Worm (Caenorhabditis elegans) whole organism, L4/young adult: ENCODE data around the gene Y45F10B.9.

Source experiments
- W03F9.2 ChIP-seq: fragments of 150-350 bp; optimal IDR thresholded peaks from 2 replicates; lab custom pipeline; 2014; ENCODE audit warnings: missing biosample characterization, missing genetic modification characterization
- dao-5 ChIP-seq: sonication (generic microtip); optimal IDR thresholded peaks from 2 replicates; lab custom pipeline; 2016; ENCODE audit warnings: missing genotype, missing genetic modification characterization, moderate library complexity, missing compliant biosample characterization
- him-1 ChIP-seq: sonication (generic microtip); optimal IDR thresholded peaks from 2 replicates; lab custom pipeline; 2016; ENCODE audit warnings: missing genotype, missing genetic modification reagents, missing genetic modification characterization, missing compliant biosample characterization

ce11 chrIV:13633165-13633564 lies 35.5 kb upstream of the Y45F10B.9 start, which contains the start of gene fbxa-98:
- TF ChIP-seq W03F9.2 (tag; lab: Kevin White, UChicago) (no peak), him-1 (tag; lab: Kevin White, UChicago) (no peak), dao-5 (tag; lab: Kevin White, UChicago) (no peak)
